Fruit fly (Drosophila melanogaster) whole organism, prepupa: Measurements from ENCODE around the gene CG8750.

Source experiments
- CG10669 ChIP-seq: fragments of 200-800 bp; sonication (Bioruptor generic); optimal IDR thresholded peaks from 3 replicates; lab custom pipeline; 2018; ENCODE audit warnings: missing biosample characterization, mild to moderate bottlenecking, missing genetic modification characterization, moderate library complexity
- CG11762 ChIP-seq: fragments of 200-800 bp; sonication (Bioruptor generic); optimal IDR thresholded peaks from 3 replicates; lab custom pipeline; 2016; ENCODE audit warnings: missing biosample characterization, missing genetic modification characterization; ENCODE audit not compliant: insufficient read depth
- CG15336 ChIP-seq: fragments of 200-800 bp; sonication (Bioruptor generic); IDR thresholded peaks from 2 replicates; pipeline ENCODE4 v1.3.6; 2022; ENCODE audit warnings: missing biosample characterization, missing genetic modification characterization
- CG16779 ChIP-seq: fragments of 200-800 bp; sonication (Bioruptor generic); optimal IDR thresholded peaks from 3 replicates; lab custom pipeline; 2017; ENCODE audit warnings: missing biosample characterization, mild to moderate bottlenecking, missing genetic modification characterization
- CG3032 ChIP-seq: fragments of 200-800 bp; optimal IDR thresholded peaks from 2 replicates; lab custom pipeline; 2019; ENCODE audit warnings: missing biosample characterization, mild to moderate bottlenecking, missing genetic modification characterization, moderate library complexity
- CG31627 ChIP-seq: fragments of 200-800 bp; sonication (Bioruptor generic); optimal IDR thresholded peaks from 3 replicates; lab custom pipeline; 2016; ENCODE audit warnings: missing biosample characterization, missing genetic modification characterization
- CG32006 ChIP-seq: fragments of 200-800 bp; sonication (Bioruptor generic); optimal IDR thresholded peaks from 3 replicates; lab custom pipeline; 2017; ENCODE audit warnings: missing biosample characterization, mild to moderate bottlenecking, missing genetic modification characterization
- CG34406 ChIP-seq: fragments of 200-800 bp; sonication (Bioruptor generic); optimal IDR thresholded peaks from 3 replicates; lab custom pipeline; 2016; ENCODE audit warnings: missing biosample characterization, missing genetic modification characterization
- CG4318 ChIP-seq: fragments of 200-800 bp; sonication (Bioruptor generic); optimal IDR thresholded peaks from 3 replicates; lab custom pipeline; 2017; ENCODE audit warnings: missing biosample characterization, mild to moderate bottlenecking, missing genetic modification characterization
- CG6163 ChIP-seq: fragments of 200-800 bp; sonication (Bioruptor generic); IDR thresholded peaks from 3 replicates; pipeline ENCODE4 v1.3.6; 2022; ENCODE audit warnings: missing biosample characterization, missing genetic modification characterization
- CG6276 ChIP-seq: fragments of 200-800 bp; sonication (Bioruptor generic); optimal IDR thresholded peaks from 2 replicates; lab custom pipeline; 2017; ENCODE audit warnings: missing biosample characterization, mild to moderate bottlenecking, missing genetic modification characterization
- CG6792 ChIP-seq: fragments of 200-800 bp; sonication (Bioruptor generic); optimal IDR thresholded peaks from 3 replicates; lab custom pipeline; 2016; ENCODE audit warnings: missing biosample characterization, missing genetic modification characterization
- CG6808 ChIP-seq: fragments of 200-800 bp; sonication (Bioruptor generic); optimal IDR thresholded peaks from 3 replicates; lab custom pipeline; 2017; ENCODE audit warnings: missing biosample characterization, missing genetic modification characterization, mild to moderate bottlenecking, moderate library complexity, missing genetic modification reagents
- CG7368 ChIP-seq: fragments of 200-800 bp; sonication (Bioruptor generic); optimal IDR thresholded peaks from 3 replicates; lab custom pipeline; 2016; ENCODE audit warnings: missing biosample characterization, missing genetic modification characterization
- CG8319 ChIP-seq: fragments of 200-800 bp; sonication (Bioruptor generic); optimal IDR thresholded peaks from 3 replicates; lab custom pipeline; 2016; ENCODE audit warnings: missing biosample characterization, missing genetic modification characterization
- CG8632 ChIP-seq: fragments of 200-800 bp; sonication (Bioruptor generic); optimal IDR thresholded peaks from 3 replicates; lab custom pipeline; 2016; ENCODE audit warnings: missing biosample characterization, missing genetic modification characterization
- Ets21C ChIP-seq: fragments of 200-800 bp; sonication (Bioruptor generic); optimal IDR thresholded peaks from 3 replicates; lab custom pipeline; 2016; ENCODE audit warnings: missing biosample characterization, missing genetic modification characterization
- Ets96B ChIP-seq: fragments of 200-800 bp; optimal IDR thresholded peaks from 2 replicates; lab custom pipeline; 2019; ENCODE audit warnings: missing biosample characterization, mild to moderate bottlenecking, missing genetic modification characterization, moderate library complexity
- Hr39 ChIP-seq: fragments of 200-800 bp; sonication (Bioruptor generic); optimal IDR thresholded peaks from 2 replicates; lab custom pipeline; 2016; ENCODE audit warnings: missing biosample characterization, missing genetic modification characterization
- Lpt ChIP-seq: fragments of 200-800 bp; sonication (Bioruptor generic); optimal IDR thresholded peaks from 3 replicates; lab custom pipeline; 2016; ENCODE audit warnings: missing biosample characterization, missing genetic modification characterization
- Met ChIP-seq: fragments of 200-800 bp; sonication (Bioruptor generic); optimal IDR thresholded peaks from 3 replicates; lab custom pipeline; 2016; ENCODE audit warnings: missing biosample characterization, missing genetic modification characterization
- Smox ChIP-seq: fragments of 200-800 bp; sonication (Bioruptor generic); optimal IDR thresholded peaks from 3 replicates; lab custom pipeline; 2016; ENCODE audit warnings: missing biosample characterization, missing genetic modification characterization
- Sox15 ChIP-seq: fragments of 200-800 bp; sonication (Bioruptor generic); optimal IDR thresholded peaks from 3 replicates; lab custom pipeline; 2016; ENCODE audit warnings: missing biosample characterization, missing genetic modification characterization
- cyc ChIP-seq: fragments of 200-800 bp; sonication (Bioruptor generic); optimal IDR thresholded peaks from 3 replicates; lab custom pipeline; 2016; ENCODE audit warnings: missing biosample characterization, missing genetic modification characterization
- dsx ChIP-seq: fragments of 200-800 bp; optimal IDR thresholded peaks from 3 replicates; lab custom pipeline; 2019; ENCODE audit warnings: missing biosample characterization, mild to moderate bottlenecking, missing genetic modification characterization, moderate library complexity; ENCODE audit not compliant: poor library complexity, severe bottlenecking
- eg ChIP-seq: fragments of 200-800 bp; sonication (Bioruptor generic); IDR thresholded peaks from 3 replicates; pipeline ENCODE4 v1.3.6; 2022; ENCODE audit warnings: missing biosample characterization, missing genetic modification characterization
- esn ChIP-seq: fragments of 200-800 bp; sonication (Bioruptor generic); optimal IDR thresholded peaks from 2 replicates; lab custom pipeline; 2016; ENCODE audit warnings: missing biosample characterization, mild to moderate bottlenecking, missing genetic modification characterization, moderate library complexity
- lz ChIP-seq: fragments of 200-800 bp; sonication (Bioruptor generic); optimal IDR thresholded peaks from 3 replicates; lab custom pipeline; 2016; ENCODE audit warnings: missing biosample characterization, missing genetic modification characterization
- net ChIP-seq: fragments of 200-800 bp; sonication (Bioruptor generic); optimal IDR thresholded peaks from 3 replicates; lab custom pipeline; 2016; ENCODE audit warnings: missing biosample characterization, missing genetic modification characterization
- salr ChIP-seq, 2 experiments: fragments of 200-800 bp; sonication (Bioruptor generic); optimal IDR thresholded peaks; 3 replicates each; lab custom pipeline; 2016 to 2018; ENCODE audit warnings: missing biosample characterization in 2 of 2, missing genetic modification characterization in 2 of 2, mild to moderate bottlenecking in 1 of 2
- spab ChIP-seq: fragments of 200-800 bp; sonication (Bioruptor generic); optimal IDR thresholded peaks from 2 replicates; lab custom pipeline; 2017; ENCODE audit warnings: missing biosample characterization, mild to moderate bottlenecking, missing genetic modification characterization, missing genetic modification reagents
- ss ChIP-seq, 2 experiments: fragments of 200-800 bp; sonication (Bioruptor generic); optimal IDR thresholded peaks; 2 replicates in 1 of 2; 3 replicates in 1 of 2; lab custom pipeline; 2017 to 2018; ENCODE audit warnings: mild to moderate bottlenecking in 2 of 2, missing biosample characterization in 2 of 2, missing genetic modification characterization in 2 of 2, moderate library complexity in 1 of 2
- svp ChIP-seq: fragments of 200-800 bp; sonication (Bioruptor generic); peaks from one replicate; lab custom pipeline; 2016; ENCODE audit warnings: missing biosample characterization, missing genetic modification characterization
- topi ChIP-seq: fragments of 200-800 bp; sonication (Bioruptor generic); optimal IDR thresholded peaks from 3 replicates; lab custom pipeline; 2016; ENCODE audit warnings: missing biosample characterization, missing genetic modification characterization
- vri ChIP-seq: fragments of 200-800 bp; sonication (Bioruptor generic); optimal IDR thresholded peaks from 3 replicates; lab custom pipeline; 2016; ENCODE audit warnings: missing biosample characterization, mild to moderate bottlenecking, missing genetic modification characterization

Gene CG8750

DNA sequence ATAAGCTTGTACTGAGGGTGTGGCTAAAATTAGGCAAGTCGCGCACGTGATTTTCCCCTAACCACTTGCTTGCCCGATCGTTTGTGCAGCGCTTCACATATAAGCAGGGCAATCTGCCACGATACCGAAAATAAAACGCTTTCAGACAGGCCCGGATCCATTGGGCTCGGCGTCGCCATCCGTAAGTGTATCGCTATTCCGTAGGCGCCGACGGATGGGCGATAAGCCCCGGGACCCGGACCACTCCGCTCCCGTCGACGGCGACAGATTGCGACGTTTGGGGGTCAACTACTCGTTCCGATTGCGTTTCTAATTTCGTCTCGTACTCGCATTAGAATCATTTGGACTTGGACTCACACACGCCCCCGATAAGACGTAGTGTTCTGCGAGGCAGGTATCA is 19.6 kb upstream of the CG8750 start (continued):
- TF ChIP-seq CG34406 (GFP tag; lab: Kevin White, UChicago) = no peak
- TF ChIP-seq Hr39 (GFP tag; lab: Kevin White, UChicago) = peak; percentile 33
- no peak for TF ChIP-seq salr (GFP tag; optimal IDR thresholded peaks at IDR 0.05; lab: Kevin White, UChicago)
- no peak for TF ChIP-seq CG3032 (tag; lab: Kevin White, UChicago)
- peak; percentile 55 for TF ChIP-seq CG31627 (GFP tag; lab: Kevin White, UChicago)
- no peak for TF ChIP-seq CG11762 (GFP tag; lab: Kevin White, UChicago)
- TF ChIP-seq CG8319 (GFP tag; lab: Kevin White, UChicago) = no peak
- no peak for TF ChIP-seq Sox15
- no peak for TF ChIP-seq CG6276 (GFP tag; lab: Kevin White, UChicago)
- peak; percentile 25 for TF ChIP-seq Smox (GFP tag; lab: Kevin White, UChicago)
- TF ChIP-seq CG7368 = no peak
- TF ChIP-seq CG6808 = no peak
- no peak for TF ChIP-seq CG4318 (GFP tag; lab: Kevin White, UChicago)
- TF ChIP-seq net (GFP tag; lab: Kevin White, UChicago) = peak; percentile 54
- no peak for TF ChIP-seq Ets21C (GFP tag; lab: Kevin White, UChicago)
- no peak for TF ChIP-seq CG10669 (GFP tag; lab: Kevin White, UChicago)
- no peak for TF ChIP-seq lz
- TF ChIP-seq ss (GFP tag; optimal IDR thresholded peaks at IDR 0.05; lab: Kevin White, UChicago) = no peak
- no peak for TF ChIP-seq cyc (GFP tag; lab: Kevin White, UChicago)
- no peak for TF ChIP-seq Lpt (GFP tag; lab: Kevin White, UChicago)
- no peak for TF ChIP-seq spab (GFP tag; lab: Kevin White, UChicago)
- TF ChIP-seq CG15336 (GFP tag; lab: Robert Waterston, UW) = no peak
- peak; percentile 49; the same call in 1 of the 3 replicates for TF ChIP-seq eg (GFP tag; lab: Robert Waterston, UW)
- TF ChIP-seq svp (GFP tag; lab: Kevin White, UChicago) = peak; percentile 93

DNA sequence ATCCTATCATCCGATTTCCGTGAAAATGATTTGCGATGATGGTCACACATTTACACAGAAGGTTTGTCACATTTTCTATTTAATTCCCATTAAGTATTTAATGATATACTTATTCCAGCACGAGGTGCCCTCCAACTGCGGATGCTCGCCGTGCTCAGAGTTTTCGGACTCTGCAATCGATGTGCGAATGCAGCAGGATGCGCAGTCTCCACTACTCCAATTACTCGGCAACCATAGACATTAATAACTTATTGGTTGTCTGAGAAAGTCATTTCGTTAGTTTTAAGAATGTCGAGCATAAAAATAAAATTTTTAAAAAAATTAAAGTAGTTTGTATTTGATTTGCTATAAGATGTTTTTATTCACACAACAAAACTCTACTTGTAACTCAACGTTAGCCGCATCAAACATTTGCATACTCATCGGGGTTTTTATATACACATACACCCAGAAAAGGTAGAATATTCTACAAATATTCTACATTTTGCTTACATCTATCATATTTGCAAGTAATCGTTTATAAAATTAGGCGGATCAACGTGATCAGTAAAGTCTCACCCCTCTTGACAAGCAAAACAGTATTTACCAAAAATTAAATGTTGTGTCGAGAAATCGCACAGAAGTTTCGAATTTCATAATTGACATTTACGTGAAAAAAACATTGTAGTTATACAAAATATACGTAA is 17.0 kb upstream of the CG8750 start:
- peak; percentile 48 for TF ChIP-seq svp (GFP tag; lab: Kevin White, UChicago)
- TF ChIP-seq Met (GFP tag; lab: Kevin White, UChicago) = no peak

DNA sequence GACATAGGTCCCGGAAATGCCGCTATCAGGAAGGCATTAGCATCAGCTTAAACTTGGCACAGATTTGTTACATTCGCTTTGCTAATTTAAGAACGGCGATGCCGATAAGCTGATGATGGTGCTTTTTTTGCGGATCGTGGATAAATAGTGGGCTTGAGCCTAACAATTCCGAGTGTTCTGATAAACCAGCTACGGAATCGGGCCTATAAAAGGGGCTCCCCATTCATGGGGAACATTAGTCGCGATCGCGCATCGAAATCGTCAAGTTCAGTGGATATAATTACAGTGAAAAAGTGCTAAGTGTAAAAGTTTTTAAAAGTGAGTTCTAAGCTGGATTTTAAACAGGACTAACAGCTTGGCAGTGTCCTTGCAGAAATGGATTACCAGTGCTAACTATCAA is 2.9 kb upstream of the CG8750 start, which contains the start of gene Hml:
TSS of gene Hml (plus strand) at position 301 of the 400 bp plus-strand sequence.
- no peak for TF ChIP-seq Ets96B
- no peak for TF ChIP-seq esn (GFP tag; lab: Kevin White, UChicago)
- no peak for TF ChIP-seq dsx (GFP tag; lab: Kevin White, UChicago)
- no peak for TF ChIP-seq CG6163
- no peak for TF ChIP-seq Sox15
- TF ChIP-seq CG16779 (tag; lab: Kevin White, UChicago) = no peak
- no peak for TF ChIP-seq CG10669 (GFP tag; lab: Kevin White, UChicago)
- no peak for TF ChIP-seq CG34406 (GFP tag; lab: Kevin White, UChicago)
- TF ChIP-seq CG6808 = no peak
- no peak for TF ChIP-seq topi (GFP tag; lab: Kevin White, UChicago)
- TF ChIP-seq CG8632 (GFP tag; lab: Kevin White, UChicago) = no peak
- no peak for TF ChIP-seq eg (GFP tag; lab: Robert Waterston, UW)
- TF ChIP-seq Met (GFP tag; lab: Kevin White, UChicago) = no peak
- no peak for TF ChIP-seq vri (GFP tag; lab: Kevin White, UChicago)
- TF ChIP-seq CG6792 = no peak
- TF ChIP-seq Smox (GFP tag; lab: Kevin White, UChicago) = no peak
- TF ChIP-seq, all 60 proteins: peak for 0

DNA sequence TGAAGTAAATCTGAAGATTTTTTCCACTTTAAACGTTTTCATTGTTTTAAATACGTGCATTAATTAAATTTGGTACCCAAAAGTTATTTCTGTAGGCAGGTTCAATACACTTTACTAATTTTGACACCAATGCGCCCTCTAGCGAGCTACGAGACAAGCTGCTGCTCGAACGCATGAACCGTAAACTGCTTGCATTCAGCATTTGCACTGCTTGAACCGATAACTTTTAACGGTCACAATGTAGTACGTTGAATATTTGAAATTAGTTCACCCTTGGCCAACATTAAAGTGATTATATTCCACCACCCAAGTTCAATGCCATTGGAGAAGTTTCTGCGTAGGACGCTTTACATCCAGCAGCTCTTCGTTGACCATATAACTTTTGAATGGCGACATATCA is 2.5 kb upstream of the CG8750 start:
- no peak for TF ChIP-seq CG32006 (GFP tag; lab: Kevin White, UChicago)
- peak; percentile 1 for TF ChIP-seq CG31627 (GFP tag; lab: Kevin White, UChicago)
